Fruit fly (Drosophila melanogaster) whole organism, embryonic: ENCODE data around the gene Vm26Aa.
A peak's percentile ranks its signal among the peaks of the same experiment; 100 is the strongest.

Source experiments
- Aef1 ChIP-seq: fragments of 200-800 bp; sonication (Bioruptor generic); IDR thresholded peaks from 3 replicates; pipeline ENCODE4 v1.3.6; 2022; ENCODE audit warnings: missing biosample characterization, missing genetic modification characterization
- Asciz ChIP-seq: fragments of 200-800 bp; sonication (Bioruptor generic); optimal IDR thresholded peaks from 2 replicates; lab custom pipeline; 2017; ENCODE audit warnings: missing biosample characterization, mild to moderate bottlenecking, missing genetic modification characterization, missing genetic modification reagents
- Blimp-1 ChIP-seq: fragments of 200-800 bp; sonication (Bioruptor generic); optimal IDR thresholded peaks from 3 replicates; lab custom pipeline; 2018; ENCODE audit warnings: missing biosample characterization, missing genetic modification characterization, mild to moderate bottlenecking, moderate library complexity, missing genetic modification reagents
- Bteb2 ChIP-seq: fragments of 200-800 bp; sonication (Bioruptor generic); optimal IDR thresholded peaks from 2 replicates; lab custom pipeline; 2016; ENCODE audit warnings: missing biosample characterization, missing genetic modification characterization
- CG11560 ChIP-seq: fragments of 200-800 bp; sonication (Bioruptor generic); IDR thresholded peaks from 3 replicates; pipeline ENCODE4 v1.3.6; 2022; ENCODE audit warnings: missing biosample characterization, missing genetic modification characterization
- CG11695 ChIP-seq: fragments of 200-800 bp; sonication (Bioruptor generic); IDR thresholded peaks from 3 replicates; pipeline ENCODE4 v1.3.6; 2022; ENCODE audit warnings: missing biosample characterization, missing genetic modification characterization
- CG11723 ChIP-seq: fragments of 200-800 bp; sonication (Bioruptor generic); optimal IDR thresholded peaks from 2 replicates; lab custom pipeline; 2017; ENCODE audit warnings: missing biosample characterization, mild to moderate bottlenecking, missing genetic modification characterization
- CG13287 ChIP-seq: fragments of 200-800 bp; sonication (Bioruptor generic); IDR thresholded peaks from 2 replicates; pipeline ENCODE4 v1.3.6; 2022; ENCODE audit warnings: missing biosample characterization, missing genetic modification characterization; ENCODE audit not compliant: partially characterized antibody
- CG16779 ChIP-seq: fragments of 200-800 bp; sonication (Bioruptor generic); IDR thresholded peaks from 2 replicates; pipeline ENCODE4 v1.3.6; 2022; ENCODE audit warnings: missing biosample characterization, missing genetic modification characterization
- CG17912 ChIP-seq: fragments of 200-800 bp; sonication (Bioruptor generic); optimal IDR thresholded peaks from 2 replicates; lab custom pipeline; 2018; ENCODE audit warnings: missing biosample characterization, mild to moderate bottlenecking, missing genetic modification characterization
- CG1792 ChIP-seq: fragments of 200-800 bp; sonication (Bioruptor generic); optimal IDR thresholded peaks from 2 replicates; lab custom pipeline; 2016; ENCODE audit warnings: missing biosample characterization, missing genetic modification characterization
- CG2678 ChIP-seq: fragments of 200-800 bp; sonication (Bioruptor generic); optimal IDR thresholded peaks from 3 replicates; lab custom pipeline; 2019; ENCODE audit warnings: missing biosample characterization, mild to moderate bottlenecking, missing genetic modification characterization, moderate library complexity
- CG31388 ChIP-seq: fragments of 200-800 bp; sonication (Bioruptor generic); optimal IDR thresholded peaks from 2 replicates; lab custom pipeline; 2016; ENCODE audit warnings: missing biosample characterization, missing genetic modification characterization
- CG3995 ChIP-seq: fragments of 200-800 bp; sonication (Bioruptor generic); optimal IDR thresholded peaks from 3 replicates; lab custom pipeline; 2016; ENCODE audit warnings: missing biosample characterization, missing genetic modification characterization
- CG9215 ChIP-seq: fragments of 200-800 bp; sonication (Bioruptor generic); IDR thresholded peaks from 2 replicates; pipeline ENCODE4 v1.3.6; 2022; ENCODE audit warnings: missing biosample characterization, missing genetic modification characterization
- Dp ChIP-seq: fragments of 200-800 bp; sonication (Bioruptor generic); optimal IDR thresholded peaks from 2 replicates; lab custom pipeline; 2018; ENCODE audit warnings: missing biosample characterization, mild to moderate bottlenecking, missing genetic modification characterization, moderate library complexity
- Fer1 ChIP-seq: fragments of 200-800 bp; sonication (Bioruptor generic); optimal IDR thresholded peaks from 2 replicates; lab custom pipeline; 2017; ENCODE audit warnings: missing biosample characterization, mild to moderate bottlenecking, missing genetic modification characterization
- H15 ChIP-seq: fragments of 200-800 bp; sonication (Bioruptor generic); IDR thresholded peaks from 3 replicates; pipeline ENCODE4 v1.3.6; 2022; ENCODE audit warnings: missing biosample characterization, missing genetic modification characterization
- HHEX ChIP-seq: fragments of 200-800 bp; sonication (Bioruptor generic); optimal IDR thresholded peaks from 3 replicates; lab custom pipeline; 2017; ENCODE audit warnings: missing biosample characterization, mild to moderate bottlenecking, missing genetic modification characterization, missing genetic modification reagents
- Kr ChIP-seq: fragments of 200-800 bp; sonication (Bioruptor generic); optimal IDR thresholded peaks from 2 replicates; lab custom pipeline; 2017; ENCODE audit warnings: missing biosample characterization, mild to moderate bottlenecking, missing genetic modification characterization
- Oaz ChIP-seq: fragments of 200-800 bp; sonication (Bioruptor generic); IDR thresholded peaks from 2 replicates; pipeline ENCODE4 v1.3.6; 2022; ENCODE audit warnings: missing biosample characterization, missing genetic modification characterization
- PHDP ChIP-seq: fragments of 200-800 bp; sonication (Bioruptor generic); optimal IDR thresholded peaks from 3 replicates; lab custom pipeline; 2018; ENCODE audit warnings: missing biosample characterization, mild to moderate bottlenecking, missing genetic modification characterization, moderate library complexity
- Vsx1 ChIP-seq: fragments of 200-800 bp; sonication (Bioruptor generic); optimal IDR thresholded peaks from 2 replicates; lab custom pipeline; 2017; ENCODE audit warnings: missing biosample characterization, mild to moderate bottlenecking, missing genetic modification characterization, missing genetic modification reagents
- ap ChIP-seq: fragments of 200-800 bp; sonication (Bioruptor generic); IDR thresholded peaks from 2 replicates; pipeline ENCODE4 v1.3.6; 2022; ENCODE audit warnings: missing biosample characterization, missing genetic modification characterization
- chm ChIP-seq: fragments of 200-800 bp; sonication (Bioruptor generic); IDR thresholded peaks from 2 replicates; pipeline ENCODE4 v1.3.6; 2022; ENCODE audit warnings: missing biosample characterization, missing genetic modification characterization
- danr ChIP-seq: fragments of 200-800 bp; sonication (Bioruptor generic); IDR thresholded peaks from 2 replicates; pipeline ENCODE4 v1.3.6; 2022; ENCODE audit warnings: missing biosample characterization, missing genetic modification characterization
- dysf ChIP-seq: fragments of 200-800 bp; sonication (Bioruptor generic); IDR thresholded peaks from 3 replicates; pipeline ENCODE4 v1.3.6; 2022; ENCODE audit warnings: missing biosample characterization, missing genetic modification characterization
- eyg ChIP-seq: fragments of 200-800 bp; sonication (Bioruptor generic); optimal IDR thresholded peaks from 3 replicates; lab custom pipeline; 2016; ENCODE audit warnings: missing biosample characterization, missing genetic modification characterization
- fd96Cb ChIP-seq: fragments of 200-800 bp; sonication (Bioruptor generic); optimal IDR thresholded peaks from 2 replicates; lab custom pipeline; 2018; ENCODE audit warnings: missing biosample characterization, mild to moderate bottlenecking, missing genetic modification characterization, moderate library complexity
- fru ChIP-seq: fragments of >200 bp; optimal IDR thresholded peaks from 2 replicates; lab custom pipeline; 2017
- insv ChIP-seq, 2 experiments: fragments of 200-800 bp; sonication (Bioruptor generic); optimal IDR thresholded peaks; 3 replicates each; lab custom pipeline; 2016 to 2018; ENCODE audit warnings: missing biosample characterization in 2 of 2, missing genetic modification characterization in 2 of 2
- inv ChIP-seq: fragments of 200-800 bp; sonication (Bioruptor generic); IDR thresholded peaks from 2 replicates; pipeline ENCODE4 v1.3.6; 2022; ENCODE audit warnings: missing biosample characterization, missing genetic modification characterization; ENCODE audit not compliant: partially characterized antibody
- jing ChIP-seq: fragments of 200-800 bp; sonication (Bioruptor generic); optimal IDR thresholded peaks from 2 replicates; lab custom pipeline; 2018; ENCODE audit warnings: missing biosample characterization, mild to moderate bottlenecking, missing genetic modification characterization
- kay ChIP-seq: fragments of 200-800 bp; sonication (Bioruptor generic); optimal IDR thresholded peaks from 2 replicates; lab custom pipeline; 2016; ENCODE audit warnings: missing biosample characterization, missing genetic modification characterization
- lbe ChIP-seq: fragments of 200-800 bp; sonication (Bioruptor generic); optimal IDR thresholded peaks from 2 replicates; lab custom pipeline; 2016; ENCODE audit warnings: missing biosample characterization, mild to moderate bottlenecking, missing genetic modification characterization
- lilli ChIP-seq: fragments of 200-800 bp; sonication (Bioruptor generic); optimal IDR thresholded peaks from 3 replicates; lab custom pipeline; 2016; ENCODE audit warnings: missing biosample characterization, missing genetic modification characterization
- luna ChIP-seq: fragments of 200-800 bp; sonication (Bioruptor generic); optimal IDR thresholded peaks from 2 replicates; lab custom pipeline; 2016; ENCODE audit warnings: missing biosample characterization, missing genetic modification characterization
- mirr ChIP-seq: fragments of 200-800 bp; sonication (Bioruptor generic); optimal IDR thresholded peaks from 3 replicates; lab custom pipeline; 2018; ENCODE audit warnings: missing biosample characterization, mild to moderate bottlenecking, missing genetic modification characterization
- otp ChIP-seq: fragments of 200-800 bp; sonication (Bioruptor generic); IDR thresholded peaks from 3 replicates; pipeline ENCODE4, ENCODE4 v1.3.6; 2022; ENCODE audit warnings: missing biosample characterization, missing genetic modification characterization
- p53 ChIP-seq: fragments of 200-800 bp; sonication (Bioruptor generic); optimal IDR thresholded peaks from 2 replicates; lab custom pipeline; 2016; ENCODE audit warnings: missing biosample characterization, missing genetic modification characterization
- pita ChIP-seq: fragments of 200-800 bp; sonication (Bioruptor generic); optimal IDR thresholded peaks from 2 replicates; lab custom pipeline; 2017; ENCODE audit warnings: missing biosample characterization, mild to moderate bottlenecking, missing genetic modification characterization
- ro ChIP-seq: fragments of 200-800 bp; sonication (Bioruptor generic); IDR thresholded peaks from 2 replicates; pipeline ENCODE4 v1.3.6; 2022; ENCODE audit warnings: missing biosample characterization, missing genetic modification characterization
- schlank ChIP-seq: fragments of 200-800 bp; sonication (Bioruptor generic); optimal IDR thresholded peaks from 2 replicates; lab custom pipeline; 2018; ENCODE audit warnings: missing biosample characterization, mild to moderate bottlenecking, missing genetic modification characterization
- slou ChIP-seq: fragments of 200-800 bp; sonication (Bioruptor generic); optimal IDR thresholded peaks from 3 replicates; lab custom pipeline; 2016; ENCODE audit warnings: missing biosample characterization, missing genetic modification characterization
- sob ChIP-seq: fragments of 200-800 bp; sonication (Bioruptor generic); IDR thresholded peaks from 2 replicates; pipeline ENCODE4 v1.3.6; 2022; ENCODE audit warnings: missing biosample characterization, missing genetic modification characterization
- tap ChIP-seq: fragments of 200-800 bp; optimal IDR thresholded peaks from 3 replicates; lab custom pipeline; 2019; ENCODE audit warnings: missing biosample characterization, mild to moderate bottlenecking, missing genetic modification characterization, moderate library complexity
- tll ChIP-seq, 2 experiments: fragments of 200-800 bp in 1 of 2; fragments of >200 bp in 1 of 2; sonication (Bioruptor generic) in 1 of 2; optimal IDR thresholded peaks; 2 replicates each; lab custom pipeline; 2017 to 2019; ENCODE audit warnings: missing biosample characterization in 2 of 2, missing genetic modification characterization in 2 of 2, mild to moderate bottlenecking in 1 of 2, moderate library complexity in 1 of 2
- tna ChIP-seq: fragments of 200-800 bp; sonication (Bioruptor generic); IDR thresholded peaks from 2 replicates; pipeline ENCODE4 v1.3.6; 2022; ENCODE audit warnings: missing biosample characterization, missing genetic modification characterization; ENCODE audit not compliant: partially characterized antibody
- tup ChIP-seq: fragments of 200-800 bp; sonication (Bioruptor generic); optimal IDR thresholded peaks from 2 replicates; lab custom pipeline; 2016; ENCODE audit warnings: missing biosample characterization, mild to moderate bottlenecking, missing genetic modification characterization, moderate library complexity
- wdn ChIP-seq: fragments of 200-800 bp; sonication (Bioruptor generic); IDR thresholded peaks from 2 replicates; pipeline ENCODE4 v1.3.6; 2022; ENCODE audit warnings: missing biosample characterization, missing genetic modification characterization
- wek ChIP-seq: fragments of 200-800 bp; sonication (Bioruptor generic); optimal IDR thresholded peaks from 3 replicates; lab custom pipeline; 2018; ENCODE audit warnings: missing biosample characterization, mild to moderate bottlenecking, missing genetic modification characterization, moderate library complexity

The Vm26Aa gene

dm6 chr2L:5974122-5974521, 14.0 kb upstream of the Vm26Aa start (continued):
- TF ChIP-seq Asciz (peak; percentile 79), chm (peak; percentile 62), mirr (peak; percentile 66), luna (GFP tag; lab: Kevin White, UChicago) (no peak), tll (GFP tag; optimal IDR thresholded peaks at IDR 0.05; lab: Kevin White, UChicago) (no peak), CG3995 (GFP tag; lab: Kevin White, UChicago) (no peak), fd96Cb (tag; lab: Kevin White, UChicago) (peak; percentile 4), dysf (peak; percentile 15; the same call in 1 of the 3 replicates), CG16779 (GFP tag; lab: Robert Waterston, UW) (no peak), wek (GFP tag; lab: Kevin White, UChicago) (peak; percentile 78), CG31388 (GFP tag; lab: Kevin White, UChicago) (no peak), otp (GFP tag; lab: Robert Waterston, UW) (peak; percentile 77; the same call in 2 of the 3 replicates), CG2678 (tag; lab: Kevin White, UChicago) (peak; percentile 77), schlank (peak; percentile 77), sob (GFP tag; lab: Robert Waterston, UW) (peak; percentile 72; the same call in 1 of the 2 replicates), ap (0 out of 2 replicates have a peak, but pooled peaks have one; percentile 26), slou (GFP tag; lab: Kevin White, UChicago) (no peak), PHDP (peak; percentile 71), fru (lab: Kevin White, UChicago) (no peak), p53 (GFP tag; lab: Kevin White, UChicago) (no peak), tap (tag; lab: Kevin White, UChicago) (peak; percentile 53), Aef1 (GFP tag; lab: Robert Waterston, UW) (no peak), CG17912 (peak; percentile 61), kay (GFP tag; lab: Kevin White, UChicago) (no peak), inv (no peak), Oaz (GFP tag; lab: Robert Waterston, UW) (no peak), CG11560 (tag; lab: Robert Waterston, UW) (no peak), Vsx1 (GFP tag; lab: Kevin White, UChicago) (peak; percentile 86), danr (GFP tag; lab: Robert Waterston, UW) (no peak), tna (GFP tag; lab: Robert Waterston, UW) (no peak), wdn (peak; percentile 49; the same call in 1 of the 2 replicates), HHEX (peak; percentile 71), tup (GFP tag; lab: Kevin White, UChicago) (peak; percentile 56), CG11695 (GFP tag; lab: Robert Waterston, UW) (peak; percentile 27; the same call in 1 of the 3 replicates), CG9215 (no peak), pita (GFP tag; lab: Kevin White, UChicago) (no peak), CG11723 (GFP tag; lab: Kevin White, UChicago) (peak; percentile 65), Dp (GFP tag; lab: Kevin White, UChicago) (no peak), jing (GFP tag; lab: Kevin White, UChicago) (peak; percentile 1), lbe (GFP tag; lab: Kevin White, UChicago) (no peak), ro (GFP tag; lab: Robert Waterston, UW) (no peak), insv (GFP tag; optimal IDR thresholded peaks at IDR 0.05; lab: Kevin White, UChicago) (peak in 1 of 2 experiments; percentile 55), Blimp-1 (GFP tag; lab: Kevin White, UChicago) (peak; percentile 56), lilli (GFP tag; lab: Kevin White, UChicago) (no peak), Bteb2 (no peak), CG1792 (GFP tag; lab: Kevin White, UChicago) (no peak), eyg (GFP tag; lab: Kevin White, UChicago) (no peak), Fer1 (GFP tag; lab: Kevin White, UChicago) (peak; percentile 77), H15 (GFP tag; lab: Robert Waterston, UW) (no peak), CG13287 (GFP tag; lab: Robert Waterston, UW) (no peak), Kr (GFP tag; lab: Kevin White, UChicago) (no peak)
